Worm (Caenorhabditis elegans) whole organism, L2 larva: ENCODE results near the gene D1054.5.

Experiments
- C34F6.9 ChIP-seq: fragments of 150-350 bp; optimal IDR thresholded peaks from 2 replicates; lab custom pipeline; 2014; ENCODE audit warnings: missing biosample characterization, missing genetic modification characterization
- F13H6.1 ChIP-seq: sonication (generic microtip); optimal IDR thresholded peaks from 2 replicates; lab custom pipeline; 2016; ENCODE audit warnings: missing genetic modification characterization, missing compliant biosample characterization
- R02D3.7 ChIP-seq: fragments of 150-350 bp; optimal IDR thresholded peaks from 2 replicates; lab custom pipeline; 2014; ENCODE audit warnings: missing biosample characterization, missing genetic modification characterization
- Y55F3AM.14 ChIP-seq: fragments of 200-800 bp; sonication (Bioruptor generic); optimal IDR thresholded peaks from 2 replicates; lab custom pipeline; 2018; ENCODE audit warnings: mild to moderate bottlenecking, missing genetic modification characterization, missing compliant biosample characterization
- ZK546.5 ChIP-seq: sonication (generic microtip); optimal IDR thresholded peaks from 2 replicates; lab custom pipeline; 2017; ENCODE audit warnings: missing biosample characterization, missing genetic modification characterization
- alr-1 ChIP-seq: fragments of 150-350 bp; optimal IDR thresholded peaks from 2 replicates; lab custom pipeline; 2014; ENCODE audit warnings: missing biosample characterization, missing genetic modification characterization
- aly-2 ChIP-seq: fragments of 150-350 bp; optimal IDR thresholded peaks from 2 replicates; lab custom pipeline; 2014; ENCODE audit warnings: missing biosample characterization, missing genetic modification characterization
- ama-1 ChIP-seq: fragments of 150-350 bp; optimal IDR thresholded peaks from 2 replicates; lab custom pipeline; 2018; ENCODE audit warnings: inconsistent platforms
- blmp-1 ChIP-seq: sonication (generic microtip); optimal IDR thresholded peaks from 2 replicates; lab custom pipeline; 2017; ENCODE audit warnings: missing genetic modification characterization, mild to moderate bottlenecking, missing compliant biosample characterization, antibody characterized with exemption, moderate library complexity; ENCODE audit not compliant: insufficient read depth
- ceh-16 ChIP-seq: fragments of 150-350 bp; optimal IDR thresholded peaks from 2 replicates; lab custom pipeline; 2014; ENCODE audit warnings: missing biosample characterization, missing genetic modification characterization
- ceh-82 ChIP-seq: fragments of 150-350 bp; optimal IDR thresholded peaks from 2 replicates; lab custom pipeline; 2014; ENCODE audit warnings: missing biosample characterization, missing genetic modification characterization
- crh-2 ChIP-seq: sonication (generic microtip); optimal IDR thresholded peaks from 2 replicates; lab custom pipeline; 2017; ENCODE audit warnings: missing biosample characterization, missing genetic modification characterization
- egl-27 ChIP-seq: sonication (generic microtip); optimal IDR thresholded peaks from 3 replicates; lab custom pipeline; 2017; ENCODE audit warnings: missing biosample characterization, missing genetic modification reagents, missing genetic modification characterization
- elt-1 ChIP-seq: fragments of 150-350 bp; optimal IDR thresholded peaks from 2 replicates; lab custom pipeline; 2014; ENCODE audit warnings: missing biosample characterization, missing genetic modification characterization
- gmeb-1 ChIP-seq: fragments of 150-350 bp; optimal IDR thresholded peaks from 2 replicates; lab custom pipeline; 2014; ENCODE audit warnings: missing biosample characterization, missing genetic modification characterization
- lin-11 ChIP-seq: fragments of 150-350 bp; sonication (generic microtip); optimal IDR thresholded peaks from 2 replicates; lab custom pipeline; 2014; ENCODE audit warnings: missing biosample characterization, missing genetic modification characterization, inconsistent platforms, mixed read lengths
- lin-39 ChIP-seq: fragments of 150-350 bp; optimal IDR thresholded peaks from 2 replicates; lab custom pipeline; 2014; ENCODE audit warnings: missing biosample characterization, missing genetic modification reagents, missing genetic modification characterization
- lsy-2 ChIP-seq, 2 experiments: fragments of 150-350 bp in 1 of 2; sonication (generic microtip) in 1 of 2; optimal IDR thresholded peaks; 2 replicates each; lab custom pipeline; 2014 to 2017; ENCODE audit warnings: missing biosample characterization in 2 of 2, missing genetic modification characterization in 2 of 2
- mab-5 ChIP-seq: fragments of 150-350 bp; optimal IDR thresholded peaks from 2 replicates; lab custom pipeline; 2014; ENCODE audit warnings: missing biosample characterization, missing genetic modification characterization
- mbf-1 ChIP-seq: sonication (generic microtip); optimal IDR thresholded peaks from 2 replicates; lab custom pipeline; 2017; ENCODE audit warnings: missing biosample characterization, missing genetic modification characterization
- nhr-10 ChIP-seq: sonication (generic microtip); optimal IDR thresholded peaks from 2 replicates; lab custom pipeline; 2017; ENCODE audit warnings: missing biosample characterization, missing genetic modification characterization
- nhr-11 ChIP-seq: fragments of 150-350 bp; optimal IDR thresholded peaks from 2 replicates; lab custom pipeline; 2014; ENCODE audit warnings: missing biosample characterization, missing genetic modification characterization
- nhr-12 ChIP-seq: fragments of 150-350 bp; optimal IDR thresholded peaks from 2 replicates; lab custom pipeline; 2014; ENCODE audit warnings: missing biosample characterization, missing genetic modification characterization
- nhr-129 ChIP-seq: fragments of 150-350 bp; optimal IDR thresholded peaks from 2 replicates; lab custom pipeline; 2014; ENCODE audit warnings: missing biosample characterization, missing genetic modification characterization
- nhr-21 ChIP-seq: fragments of 150-350 bp; optimal IDR thresholded peaks from 2 replicates; lab custom pipeline; 2014; ENCODE audit warnings: missing biosample characterization, missing genetic modification characterization
- nhr-237 ChIP-seq: fragments of 150-350 bp; optimal IDR thresholded peaks from 2 replicates; lab custom pipeline; 2014; ENCODE audit warnings: missing biosample characterization, missing genetic modification characterization
- nhr-25 ChIP-seq: fragments of 150-350 bp; sonication (generic microtip); optimal IDR thresholded peaks from 3 replicates; lab custom pipeline; 2014; ENCODE audit warnings: missing biosample characterization, missing genetic modification characterization
- nhr-77 ChIP-seq: fragments of 150-350 bp; optimal IDR thresholded peaks from 2 replicates; lab custom pipeline; 2014; ENCODE audit warnings: missing biosample characterization, missing genetic modification characterization
- peb-1 ChIP-seq: fragments of 150-350 bp; optimal IDR thresholded peaks from 2 replicates; lab custom pipeline; 2014; ENCODE audit warnings: missing biosample characterization, missing genetic modification characterization
- sem-4 ChIP-seq: fragments of 150-350 bp; optimal IDR thresholded peaks from 2 replicates; lab custom pipeline; 2014; ENCODE audit warnings: missing biosample characterization, missing genetic modification reagents, missing genetic modification characterization
- skn-1 ChIP-seq: sonication (generic microtip); optimal IDR thresholded peaks from 2 replicates; lab custom pipeline; 2017; ENCODE audit warnings: missing biosample characterization, missing genetic modification characterization
- sma-3 ChIP-seq: sonication (generic microtip); optimal IDR thresholded peaks from 2 replicates; lab custom pipeline; 2016; ENCODE audit warnings: missing genetic modification reagents, missing genetic modification characterization, missing compliant biosample characterization
- snpc-4 ChIP-seq: fragments of 150-350 bp; optimal IDR thresholded peaks from 2 replicates; lab custom pipeline; 2014; ENCODE audit warnings: missing biosample characterization, missing genetic modification characterization
- unc-55 ChIP-seq: fragments of 150-350 bp; sonication (generic microtip); optimal IDR thresholded peaks from 3 replicates; lab custom pipeline; 2014; ENCODE audit warnings: missing biosample characterization, missing genetic modification reagents, missing genetic modification characterization
- unc-62 ChIP-seq: fragments of 150-350 bp; optimal IDR thresholded peaks from 2 replicates; lab custom pipeline; 2014; ENCODE audit warnings: missing biosample characterization, missing genetic modification reagents, missing genetic modification characterization
- zag-1 ChIP-seq: fragments of 150-350 bp; optimal IDR thresholded peaks from 2 replicates; lab custom pipeline; 2014; ENCODE audit warnings: missing biosample characterization, missing genetic modification characterization

D1054.5 gene

DNA sequence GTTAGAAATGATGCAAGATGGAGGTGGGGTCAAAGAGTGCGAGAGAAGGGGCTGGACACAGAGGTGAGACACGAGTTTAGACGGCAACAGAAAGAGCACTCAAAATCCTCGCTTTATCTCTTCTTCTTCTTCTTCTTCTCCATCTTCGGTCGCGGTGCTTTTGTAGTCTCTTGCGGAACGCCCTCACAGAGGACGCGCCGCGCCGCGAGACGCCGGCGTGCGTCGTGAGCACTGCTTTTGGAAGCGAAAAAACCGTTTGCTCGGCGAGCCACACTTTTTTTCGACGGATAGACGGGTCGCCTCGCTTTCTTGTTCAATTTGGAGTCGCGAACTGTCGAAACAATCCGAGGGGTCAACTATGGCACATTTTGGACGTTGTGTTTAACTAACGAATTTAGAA lies 14.5 kb upstream of the D1054.5 start, which contains the start of gene D1054.9:
Gene D1054.9 (minus strand): TSS at position 137 of the 400 bp plus-strand sequence.
- TF ChIP-seq Y55F3AM.14 (GFP tag; lab: Kevin White, UChicago), result no peak
- no peak for TF ChIP-seq alr-1 (tag; lab: Kevin White, UChicago)
- TF ChIP-seq sma-3 (GFP tag; lab: Kevin White, UChicago), result no peak
- no peak for TF ChIP-seq sem-4
- no peak for TF ChIP-seq lin-39
- no peak for TF ChIP-seq ZK546.5 (tag; lab: Kevin White, UChicago)
- no peak for TF ChIP-seq crh-2 (tag; lab: Kevin White, UChicago)
- TF ChIP-seq lsy-2 (tag; optimal IDR thresholded peaks at IDR 0.05; lab: Kevin White, UChicago), result no peak

ce11 chrV:10784011-10784410 lies 7.6 kb upstream of the D1054.5 start, which contains the start of gene D1054.8:
TSS of gene D1054.8 (plus strand) at chrV:10784311.
- TF ChIP-seq peb-1 (tag; lab: Kevin White, UChicago), result no peak
- TF ChIP-seq zag-1 (tag; lab: Kevin White, UChicago), result no peak
- TF ChIP-seq alr-1 (tag; lab: Kevin White, UChicago), result no peak

ce11 chrV:10773216-10773615 lies 3.2 kb downstream of the D1054.5 start:
- TF ChIP-seq skn-1 (tag; lab: Kevin White, UChicago), result no peak
- no peak for TF ChIP-seq R02D3.7 (tag; lab: Kevin White, UChicago)
- TF ChIP-seq sem-4, result no peak
- TF ChIP-seq unc-55 (GFP tag; lab: Kevin White, UChicago), result no peak
- TF ChIP-seq lin-11 (tag; lab: Kevin White, UChicago), result no peak
- no peak for TF ChIP-seq blmp-1 (tag; lab: Kevin White, UChicago)
- no peak for TF ChIP-seq nhr-12 (tag; lab: Kevin White, UChicago)
- no peak for TF ChIP-seq ceh-82
- TF ChIP-seq zag-1 (tag; lab: Kevin White, UChicago), result no peak

DNA sequence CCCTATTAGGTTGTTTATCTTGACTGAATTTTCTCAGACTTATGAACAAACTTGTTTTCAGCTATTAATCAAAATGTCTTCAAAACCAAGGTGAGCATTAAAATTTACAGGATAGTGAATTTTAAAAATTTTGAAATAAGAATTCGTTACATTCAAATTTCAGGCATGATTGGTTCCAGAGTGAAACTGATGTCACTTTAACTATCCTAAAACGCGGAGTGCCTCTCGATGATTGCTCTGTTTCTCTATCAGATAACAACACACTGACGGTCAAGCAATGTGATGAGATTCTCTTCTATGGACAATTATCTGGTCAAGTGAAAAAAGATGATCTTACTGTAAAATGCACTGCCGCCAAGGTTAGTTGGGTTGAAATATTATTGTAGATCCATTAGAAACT lies 5.0 kb downstream of the D1054.5 start, which contains the start of gene D1054.3:
Gene D1054.3 (plus strand): TSS at position 62 of the 400 bp plus-strand sequence.
- no peak for TF ChIP-seq nhr-77 (tag; lab: Kevin White, UChicago)
- no peak for TF ChIP-seq snpc-4 (tag; lab: Kevin White, UChicago)
- TF ChIP-seq F13H6.1 (tag; lab: Kevin White, UChicago), result no peak
- TF ChIP-seq Y55F3AM.14 (GFP tag; lab: Kevin White, UChicago), result no peak
- TF ChIP-seq R02D3.7 (tag; lab: Kevin White, UChicago), result no peak

DNA sequence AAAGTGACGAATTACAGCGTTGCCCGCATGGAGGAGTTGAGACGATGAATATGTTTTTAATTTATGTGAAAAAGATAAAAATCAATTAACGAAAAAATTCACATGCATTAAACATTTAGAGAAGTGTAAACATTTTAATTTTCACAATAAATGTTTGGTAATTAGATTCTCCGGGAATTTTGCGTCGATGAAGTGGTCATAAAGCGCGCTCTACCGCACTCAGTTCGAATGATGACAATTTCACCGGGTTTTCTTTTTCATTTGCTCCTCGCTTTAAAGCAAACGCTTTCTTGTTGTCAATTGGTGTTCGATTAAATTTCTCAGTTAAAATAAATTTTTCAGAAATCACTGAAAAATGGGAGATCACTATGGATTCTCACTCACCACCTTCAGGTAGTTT lies 6.4 kb downstream of the D1054.5 start, which contains the start of the genes D1054.1 and pas-2:
Gene D1054.1 (minus strand): TSS at position 192 of the 400 bp plus-strand sequence.
Gene pas-2 (plus strand): TSS at position 343 of the 400 bp plus-strand sequence.
- TF ChIP-seq crh-2 (tag; lab: Kevin White, UChicago) (peak; percentile 24), aly-2 (no peak), unc-62 (GFP tag; lab: Kevin White, UChicago) (no peak), C34F6.9 (tag; lab: Kevin White, UChicago) (peak; percentile 50), nhr-25 (no peak), mbf-1 (tag; lab: Kevin White, UChicago) (no peak), skn-1 (tag; lab: Kevin White, UChicago) (peak; percentile 81), F13H6.1 (tag; lab: Kevin White, UChicago) (no peak), nhr-129 (tag; lab: Kevin White, UChicago) (no peak), lsy-2 (tag; optimal IDR thresholded peaks at IDR 0.05; lab: Kevin White, UChicago) (peak in 1 of 2 experiments; percentile 36)

DNA sequence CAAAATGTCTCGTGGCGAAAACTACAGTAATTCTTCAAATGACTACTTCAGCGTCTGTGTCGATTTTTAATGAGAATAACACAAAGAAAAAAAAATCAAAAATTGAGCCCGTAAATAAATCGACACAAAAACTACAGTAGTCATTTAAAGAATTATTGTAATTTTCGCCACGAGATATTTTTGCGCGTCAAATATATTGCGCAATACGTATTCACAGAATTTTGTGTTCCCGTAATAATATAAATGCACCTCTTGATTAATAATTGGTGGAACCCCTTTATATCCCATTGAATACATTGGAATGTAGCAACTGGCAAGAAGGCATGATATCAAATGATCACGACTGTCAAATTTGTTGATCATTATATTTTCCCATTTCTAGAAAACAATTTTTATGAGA lies 7.5 kb downstream of the D1054.5 start:
- TF ChIP-seq nhr-10 (tag; lab: Kevin White, UChicago) (no peak), egl-27 (no peak), aly-2 (no peak), ama-1 (no peak), nhr-77 (tag; lab: Kevin White, UChicago) (no peak), ceh-82 (no peak), nhr-11 (no peak), nhr-21 (no peak), mbf-1 (tag; lab: Kevin White, UChicago) (no peak), nhr-129 (tag; lab: Kevin White, UChicago) (no peak), nhr-237 (tag; lab: Kevin White, UChicago) (no peak), sem-4 (no peak), alr-1 (tag; lab: Kevin White, UChicago) (no peak), mab-5 (tag; lab: Kevin White, UChicago) (no peak), crh-2 (tag; lab: Kevin White, UChicago) (no peak), gmeb-1 (tag; lab: Kevin White, UChicago) (no peak), elt-1 (tag; lab: Kevin White, UChicago) (no peak), ceh-16 (tag; lab: Kevin White, UChicago) (no peak), lsy-2 (tag; optimal IDR thresholded peaks at IDR 0.05; lab: Kevin White, UChicago) (no peak)
- TF ChIP-seq, all 48 proteins: peak for 0
